Worm (Caenorhabditis elegans): ENCODE measurements around the gene K09C8.9.

DNA sequence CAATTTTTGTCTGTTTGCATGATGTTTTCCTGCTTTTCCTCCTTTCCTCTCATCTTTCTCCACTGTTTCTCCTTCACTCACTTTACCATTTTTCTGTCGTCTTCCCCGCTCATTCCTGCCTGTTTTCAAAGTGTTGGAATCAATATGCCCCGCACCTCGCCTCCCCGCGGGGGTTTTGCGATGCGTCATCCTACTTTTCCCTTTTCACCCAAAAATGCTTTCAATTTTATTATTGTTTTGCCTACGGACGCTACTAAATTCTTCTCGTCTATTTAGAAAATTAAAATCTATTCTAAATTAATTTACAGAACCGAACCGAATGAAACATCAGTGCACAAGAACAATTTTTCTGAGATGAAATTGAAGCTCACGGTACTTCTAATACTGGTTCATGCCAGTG lies 24.6 kb upstream of the K09C8.9 start, which contains the start of gene ver-3:
- TF ChIP-seq sptf-1 (tag; optimal IDR thresholded peaks at IDR 0.05) (no peak), unc-62 (GFP tag; optimal IDR thresholded peaks at IDR 0.05) (no peak), mab-5 (tag; optimal IDR thresholded peaks at IDR 0.05) (no peak), lsy-2 (tag; optimal IDR thresholded peaks at IDR 0.05) (no peak)

Data from whole organism, mixed stage, embryonic.